Fruit fly (Drosophila melanogaster) whole organism: ENCODE measurements around the gene SmD2.

ENCODE experiments used
- EcR ChIP-seq, 2 experiments: fragments of >200 bp; optimal IDR thresholded peaks; 2 replicates each; lab custom pipeline; 2017; ENCODE audit warnings: missing biosample characterization in 2 of 2, missing genetic modification characterization in 2 of 2, missing genetic modification reagents in 2 of 2
- pan ChIP-seq: fragments of >200 bp; optimal IDR thresholded peaks from 2 replicates; lab custom pipeline; 2017
- psq ChIP-seq: fragments of >200 bp; optimal IDR thresholded peaks from 2 replicates; lab custom pipeline; 2017
- usp ChIP-seq: fragments of >200 bp; optimal IDR thresholded peaks from 2 replicates; lab custom pipeline; 2017; ENCODE audit warnings: missing biosample characterization, missing genetic modification characterization, mixed read lengths

DNA sequence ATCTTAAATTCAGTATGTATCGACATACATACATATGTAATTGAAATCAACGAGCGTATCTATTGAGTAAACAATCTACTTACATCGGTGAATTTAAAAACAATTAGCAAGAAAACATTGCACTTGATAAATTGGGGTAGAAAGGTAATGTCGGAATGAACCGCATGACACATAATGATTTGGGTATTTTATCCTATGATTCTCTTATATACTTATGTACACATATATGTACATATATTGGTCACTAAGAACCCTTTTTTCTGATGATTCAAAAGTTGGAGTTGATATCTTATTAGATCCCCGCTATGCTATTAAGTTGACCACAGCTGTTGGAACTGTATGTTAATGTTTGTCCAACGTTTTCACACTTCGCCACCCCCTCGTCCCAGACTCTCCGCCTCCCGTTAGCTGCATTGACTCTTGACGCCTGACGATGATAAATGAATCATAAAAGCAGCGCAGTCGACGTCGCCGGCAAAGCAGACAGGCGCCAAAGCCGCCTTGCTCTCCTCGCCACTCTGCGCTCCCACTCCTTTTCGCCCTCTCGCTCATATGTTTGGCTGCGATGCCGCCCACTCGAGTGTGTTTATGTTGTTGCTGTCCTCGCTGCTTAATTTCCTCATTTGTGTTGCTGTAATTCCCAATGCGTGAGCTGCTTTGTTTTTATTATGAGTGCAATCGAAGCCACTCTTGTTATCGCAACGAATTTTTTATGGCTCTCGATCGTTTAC lies 7.3 kb upstream of the SmD2 start:
- TF ChIP-seq EcR (GFP tag; optimal IDR thresholded peaks at IDR 0.05; lab: Kevin White, UChicago) (no peak), psq (lab: Kevin White, UChicago) (no peak), usp (GFP tag; lab: Kevin White, UChicago) (no peak), pan (lab: Kevin White, UChicago) (no peak)
